Fruit fly (Drosophila melanogaster): ENCODE measurements around the gene alpha-Est10.

alpha-Est10 gene

dm6 chr3R:7506314-7506988 lies 12.8 kb upstream of the alpha-Est10 start (continued):
- TF ChIP-seq CG6813 (GFP tag; optimal IDR thresholded peaks at IDR 0.05) (peak; percentile 65), CoRest (tag; optimal IDR thresholded peaks at IDR 0.05) (peak; percentile 86), Mes4 (GFP tag; optimal IDR thresholded peaks at IDR 0.05) (peak; percentile 32), exex (tag; optimal IDR thresholded peaks at IDR 0.05) (peak; percentile 64), CG17568 (GFP tag; optimal IDR thresholded peaks at IDR 0.05) (peak; percentile 57), CG4617 (GFP tag; optimal IDR thresholded peaks at IDR 0.05; ENCODE audit: borderline replicate concordance) (peak; percentile 32), luna (GFP tag; optimal IDR thresholded peaks at IDR 0.05) (peak; percentile 93), Fer3 (tag; optimal IDR thresholded peaks at IDR 0.05) (peak; percentile 91), CG3163 (GFP tag; optimal IDR thresholded peaks at IDR 0.05) (peak; percentile 56), chif (GFP tag; optimal IDR thresholded peaks at IDR 0.05) (peak in 1 of 2 experiments; percentile 84), CG17361 (GFP tag; IDR thresholded peaks at IDR 0.05) (peak; percentile 67), vvl (GFP tag; IDR thresholded peaks at IDR 0.05) (peak; percentile 85; the same call in 1 of the 2 replicates), CG1647 (GFP tag; optimal IDR thresholded peaks at IDR 0.05) (peak; percentile 64), CG4424 (GFP tag; optimal IDR thresholded peaks at IDR 0.05) (peak; percentile 55), CG13775 (GFP tag; optimal IDR thresholded peaks at IDR 0.05) (peak; percentile 81), Oli (tag; optimal IDR thresholded peaks at IDR 0.05) (peak; percentile 76), cwo (GFP tag; optimal IDR thresholded peaks at IDR 0.05) (peak; percentile 98), br (optimal IDR thresholded peaks at IDR 0.05) (no peak), Taf1 (GFP tag; IDR thresholded peaks at IDR 0.05) (peak; percentile 84), NFAT (GFP tag; IDR thresholded peaks at IDR 0.05) (peak; percentile 83), BEAF-32 (GFP tag; optimal IDR thresholded peaks at IDR 0.05) (no peak), sug (tag; optimal IDR thresholded peaks at IDR 0.05) (peak; percentile 95), Sox100B (GFP tag; optimal IDR thresholded peaks at IDR 0.05) (peak; percentile 17), Gug (GFP tag; IDR thresholded peaks at IDR 0.05) (peak; percentile 67; the same call in 2 of the 4 replicates), CG7839 (tag; optimal IDR thresholded peaks at IDR 0.05) (peak; percentile 89), Sin3A (optimal IDR thresholded peaks at IDR 0.05) (no peak), nerfin-2 (GFP tag; IDR thresholded peaks at IDR 0.05; ENCODE audit: partially characterized antibody) (no peak), tx (GFP tag; optimal IDR thresholded peaks at IDR 0.05) (peak; percentile 80), MESR4 (GFP tag; optimal IDR thresholded peaks at IDR 0.05) (no peak), CG17612 (GFP tag; IDR thresholded peaks at IDR 0.05) (0 out of 2 replicates have a peak, but pooled peaks have one; percentile 45), CG31365 (tag; optimal IDR thresholded peaks at IDR 0.05) (peak; percentile 40), nerfin-1 (tag; optimal IDR thresholded peaks at IDR 0.05) (no peak), CG1832 (GFP tag; optimal IDR thresholded peaks at IDR 0.05) (no peak), CG6654 (GFP tag; optimal IDR thresholded peaks at IDR 0.05) (no peak), slou (GFP tag; optimal IDR thresholded peaks at IDR 0.05) (peak; percentile 44), Camta (GFP tag; optimal IDR thresholded peaks at IDR 0.05) (peak; percentile 67), al (GFP tag; IDR thresholded peaks at IDR 0.05) (peak; percentile 93), aop (GFP tag; IDR thresholded peaks at IDR 0.05) (no peak), CG7963 (GFP tag; IDR thresholded peaks at IDR 0.05; ENCODE audit: partially characterized antibody) (no peak), kah (GFP tag; optimal IDR thresholded peaks at IDR 0.05) (no peak), CG16815 (GFP tag; optimal IDR thresholded peaks at IDR 0.05) (peak; percentile 58), sna (GFP tag; IDR thresholded peaks at IDR 0.05; ENCODE audit: partially characterized antibody) (no peak), CG4820 (GFP tag; optimal IDR thresholded peaks at IDR 0.05) (peak; percentile 29), mam (GFP tag; optimal IDR thresholded peaks at IDR 0.05) (peak; percentile 93), CG17802 (tag; optimal IDR thresholded peaks at IDR 0.05) (peak; percentile 4), CG2678 (tag; optimal IDR thresholded peaks at IDR 0.05) (peak; percentile 90), CG31388 (GFP tag; optimal IDR thresholded peaks at IDR 0.05) (no peak), ac (GFP tag; optimal IDR thresholded peaks at IDR 0.05) (no peak), sens (GFP tag) (peak; percentile 92), BtbVII (GFP tag; optimal IDR thresholded peaks at IDR 0.05) (peak; percentile 80)
